Fruit fly (Drosophila melanogaster): ENCODE measurements around the gene NimC4.

NimC4 gene

DNA sequence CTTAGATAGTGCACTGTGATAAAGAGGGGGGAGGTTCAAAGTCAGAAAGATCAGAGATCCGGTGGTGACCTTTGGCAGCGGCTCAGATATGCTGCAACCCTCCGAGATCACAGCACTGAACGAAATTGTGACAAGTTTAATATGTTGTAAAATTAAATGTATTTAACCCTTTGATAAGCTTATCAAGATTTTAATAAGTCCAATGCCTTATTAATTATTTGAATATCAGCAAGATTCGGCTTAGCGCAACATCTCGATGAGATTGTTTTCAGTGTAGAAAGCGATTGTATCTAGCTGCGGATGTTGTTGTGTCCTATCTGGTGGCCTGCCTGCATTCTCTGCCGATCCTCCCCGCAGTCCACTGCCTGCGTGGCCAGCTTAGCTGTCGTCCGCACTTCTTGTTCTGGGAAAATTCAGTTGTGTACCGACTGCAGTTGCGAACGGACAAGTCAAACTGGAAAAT, at the start of gene NimC4 (continued):
- TF ChIP-seq CG3995 (GFP tag; optimal IDR thresholded peaks at IDR 0.05) (no peak), Rfx (GFP tag; IDR thresholded peaks at IDR 0.05) (peak; percentile 28; the same call in 1 of the 2 replicates), CG13624 (GFP tag; optimal IDR thresholded peaks at IDR 0.05) (peak; percentile 32), so (GFP tag; IDR thresholded peaks at IDR 0.05) (0 out of 3 replicates have a peak, but pooled peaks have one; percentile 55), unc-4 (GFP tag; IDR thresholded peaks at IDR 0.05; ENCODE audit: partially characterized antibody) (no peak), CG10431 (GFP tag; optimal IDR thresholded peaks at IDR 0.05) (no peak), Deaf1 (tag; optimal IDR thresholded peaks at IDR 0.05) (peak; percentile 1), ci (GFP tag; IDR thresholded peaks at IDR 0.05) (peak; percentile 70; the same call in 2 of the 3 replicates), Ssrp (tag; optimal IDR thresholded peaks at IDR 0.05) (peak; percentile 73), fu2 (GFP tag; optimal IDR thresholded peaks at IDR 0.05) (no peak), Doc2 (GFP tag; IDR thresholded peaks at IDR 0.05) (no peak), Fer1 (GFP tag; optimal IDR thresholded peaks at IDR 0.05) (no peak), rib (GFP tag; IDR thresholded peaks at IDR 0.05) (no peak), CG1647 (GFP tag; optimal IDR thresholded peaks at IDR 0.05) (peak; percentile 49), CG6813 (GFP tag; optimal IDR thresholded peaks at IDR 0.05) (peak; percentile 66), CG9215 (GFP tag; IDR thresholded peaks at IDR 0.05) (peak; percentile 62), CG32772 (GFP tag; IDR thresholded peaks at IDR 0.05) (peak; percentile 78), Sox100B (GFP tag; optimal IDR thresholded peaks at IDR 0.05) (peak; percentile 48), CG17829 (tag; optimal IDR thresholded peaks at IDR 0.05) (peak; percentile 95), Sin3A (optimal IDR thresholded peaks at IDR 0.05) (no peak), CG3281 (GFP tag; optimal IDR thresholded peaks at IDR 0.05) (no peak), C15 (GFP tag; IDR thresholded peaks at IDR 0.05) (no peak), CG8478 (optimal IDR thresholded peaks at IDR 0.05) (no peak), dmrt11E (tag; optimal IDR thresholded peaks at IDR 0.05) (peak; percentile 98), pan (optimal IDR thresholded peaks at IDR 0.05) (no peak), pan (GFP tag; optimal IDR thresholded peaks at IDR 0.05 in 1 of 2, IDR thresholded peaks at IDR 0.05 in 1 of 2) (peak in 1 of 2 experiments; percentile 58), sisA (GFP tag; IDR thresholded peaks at IDR 0.05) (peak; percentile 66), wor (GFP tag; IDR thresholded peaks at IDR 0.05) (peak; percentile 39; the same call in 1 of the 2 replicates), CG16779 (GFP tag; IDR thresholded peaks at IDR 0.05) (no peak), CG11696 (GFP tag; IDR thresholded peaks at IDR 0.05) (0 out of 2 replicates have a peak, but pooled peaks have one; percentile 39), gsb (GFP tag; IDR thresholded peaks at IDR 0.05) (no peak), B-H2 (GFP tag; optimal IDR thresholded peaks at IDR 0.05) (no peak), D19A (tag; optimal IDR thresholded peaks at IDR 0.05) (peak; percentile 73), CG10979 (tag; optimal IDR thresholded peaks at IDR 0.05) (peak; percentile 94), tll (GFP tag; optimal IDR thresholded peaks at IDR 0.05) (peak; percentile 9 to 89), z (GFP tag; IDR thresholded peaks at IDR 0.05) (peak; percentile 56; the same call in 1 of the 3 replicates), CG10654 (GFP tag; optimal IDR thresholded peaks at IDR 0.05) (peak; percentile 59), CG12071 (GFP tag; optimal IDR thresholded peaks at IDR 0.05) (no peak), mirr (GFP tag; optimal IDR thresholded peaks at IDR 0.05) (no peak), ken (GFP tag; IDR thresholded peaks at IDR 0.05) (peak; percentile 41; the same call in 1 of the 3 replicates), Elba2 (GFP tag; optimal IDR thresholded peaks at IDR 0.05) (peak; percentile 93), CG18262 (tag; optimal IDR thresholded peaks at IDR 0.05) (peak; percentile 93), NC2α (GFP tag; optimal IDR thresholded peaks at IDR 0.05) (peak; percentile 57), onecut (GFP tag; IDR thresholded peaks at IDR 0.05) (peak; percentile 32), CG10274 (GFP tag; optimal IDR thresholded peaks at IDR 0.05) (peak; percentile 33), crc (GFP tag; optimal IDR thresholded peaks at IDR 0.05) (peak; percentile 49), maf-S (GFP tag; optimal IDR thresholded peaks at IDR 0.05) (peak; percentile 70), CG32767 (GFP tag; IDR thresholded peaks at IDR 0.05) (no peak; the same call in 1 of the 2 replicates), D (optimal IDR thresholded peaks at IDR 0.05) (no peak), D (GFP tag; optimal IDR thresholded peaks at IDR 0.05) (peak; percentile 79), Atf6 (GFP tag; IDR thresholded peaks at IDR 0.05) (no peak), ftz-f1 (GFP tag; optimal IDR thresholded peaks at IDR 0.05) (no peak), pb (GFP tag; optimal IDR thresholded peaks at IDR 0.05) (peak; percentile 35)
